Fruit fly (Drosophila melanogaster) Kc167 (cell line): Measurements from ENCODE around the gene Gr92a.
"Not testable (repeated sequence)": the region's sequence is repeated elsewhere in the genome, so short reads cannot be mapped to it uniquely, and the experiment has no call there.

Source experiments
- Myc ChIP-seq: fragments of >200 bp; optimal IDR thresholded peaks from 2 replicates; lab custom pipeline; 2017; ENCODE audit warnings: missing external identifiers
- Sin3A ChIP-seq: fragments of >200 bp; optimal IDR thresholded peaks from 2 replicates; lab custom pipeline; 2018; ENCODE audit warnings: missing external identifiers
- h ChIP-seq: fragments of >200 bp; optimal IDR thresholded peaks from 3 replicates; lab custom pipeline; 2018; ENCODE audit warnings: missing external identifiers
- insv ChIP-seq: fragments of >200 bp; optimal IDR thresholded peaks from 3 replicates; lab custom pipeline; 2018; ENCODE audit warnings: missing external identifiers
- psq ChIP-seq: fragments of >200 bp; optimal IDR thresholded peaks from 2 replicates; lab custom pipeline; 2017; ENCODE audit warnings: missing external identifiers
- ttk ChIP-seq: sonication (Bioruptor generic); optimal IDR thresholded peaks from 2 replicates; lab custom pipeline; 2017; ENCODE audit warnings: missing external identifiers

dm6 chr3R:20114538-20114937 lies 6.3 kb upstream of the Gr92a start, which contains the start of gene CG10887:
- TF ChIP-seq Sin3A (lab: Kevin White, UChicago); h (lab: Kevin White, UChicago); ttk (lab: Kevin White, UChicago); Myc; psq (lab: Kevin White, UChicago); insv: not testable (repeated sequence)
